Worm (Caenorhabditis elegans): ENCODE data around the gene Y79H2A.12.

Gene Y79H2A.12

ce11 chrIII:12058429-12058828, 29.8 kb upstream of the Y79H2A.12 start, which contains the start of gene arx-3:
arx-3 (minus strand) TSS chrIII:12058458.
- TF ChIP-seq nhr-84 (tag; optimal IDR thresholded peaks at IDR 0.05), result no peak
- TF ChIP-seq ztf-11 (tag; optimal IDR thresholded peaks at IDR 0.05), result peak in 1 of 2 experiments; percentile 11
- no peak for TF ChIP-seq nhr-11 (tag; optimal IDR thresholded peaks at IDR 0.05)
- peak; percentile 36 for TF ChIP-seq mep-1 (tag; optimal IDR thresholded peaks at IDR 0.05)
- no peak for TF ChIP-seq ets-5 (GFP tag; IDR thresholded peaks at IDR 0.05)
- no peak for TF ChIP-seq ceh-88 (GFP tag; IDR thresholded peaks at IDR 0.05)
- peak; percentile 55 for TF ChIP-seq nhr-47 (tag; optimal IDR thresholded peaks at IDR 0.05)
- peak; percentile 73 for TF ChIP-seq vab-15 (tag; optimal IDR thresholded peaks at IDR 0.05)
- peak; percentile 21 for TF ChIP-seq irx-1 (tag; optimal IDR thresholded peaks at IDR 0.05)
- TF ChIP-seq lin-39 (tag; optimal IDR thresholded peaks at IDR 0.05), result no peak
- no peak for TF ChIP-seq efl-3 (GFP tag; optimal IDR thresholded peaks at IDR 0.05)
- no peak for TF ChIP-seq alr-1 (tag; optimal IDR thresholded peaks at IDR 0.05; ENCODE audit: borderline replicate concordance)
- no peak for TF ChIP-seq ama-1 (optimal IDR thresholded peaks at IDR 0.05)
- no peak for TF ChIP-seq ces-1 (GFP tag; optimal IDR thresholded peaks at IDR 0.05)
- TF ChIP-seq lin-15B (tag; optimal IDR thresholded peaks at IDR 0.05), result no peak
- no peak for TF ChIP-seq jun-1 (tag; optimal IDR thresholded peaks at IDR 0.05)
- no peak for TF ChIP-seq nhr-28 (tag; optimal IDR thresholded peaks at IDR 0.05)
- no peak for TF ChIP-seq mab-9 (GFP tag; IDR thresholded peaks at IDR 0.05)
- TF ChIP-seq ceh-90 (tag; optimal IDR thresholded peaks at IDR 0.05), result no peak
- TF ChIP-seq lsy-2 (tag; optimal IDR thresholded peaks at IDR 0.05), result peak; percentile 57 to 62
- no peak for TF ChIP-seq mef-2 (tag; optimal IDR thresholded peaks at IDR 0.05)
- TF ChIP-seq fkh-8 (tag; optimal IDR thresholded peaks at IDR 0.05), result peak; percentile 43
- no peak for TF ChIP-seq elt-3 (tag; optimal IDR thresholded peaks at IDR 0.05)
- TF ChIP-seq fos-1 (tag; optimal IDR thresholded peaks at IDR 0.05), result no peak
- TF ChIP-seq tbx-2 (tag; optimal IDR thresholded peaks at IDR 0.05), result peak; percentile 35
- no peak for TF ChIP-seq C04F5.9 (tag; optimal IDR thresholded peaks at IDR 0.05)
- TF ChIP-seq F16B12.6 (tag; optimal IDR thresholded peaks at IDR 0.05), result peak; percentile 95
- peak; percentile 16; the same call in 1 of the 2 replicates for TF ChIP-seq isw-1 (GFP tag; IDR thresholded peaks at IDR 0.05)
- no peak for TF ChIP-seq unc-30 (tag; optimal IDR thresholded peaks at IDR 0.05)
- no peak for TF ChIP-seq pag-3 (tag; optimal IDR thresholded peaks at IDR 0.05; ENCODE audit: borderline replicate concordance, insufficient read depth)
- TF ChIP-seq sptf-1 (tag; optimal IDR thresholded peaks at IDR 0.05), result no peak
- peak; percentile 87 for TF ChIP-seq dsc-1 (tag; optimal IDR thresholded peaks at IDR 0.05)
- no peak for TF ChIP-seq nhr-237 (tag; optimal IDR thresholded peaks at IDR 0.05)
- TF ChIP-seq egl-13 (tag; optimal IDR thresholded peaks at IDR 0.05), result no peak
- no peak for TF ChIP-seq nhr-76 (tag; optimal IDR thresholded peaks at IDR 0.05)
- no peak for TF ChIP-seq C34B4.2 (tag; optimal IDR thresholded peaks at IDR 0.05)
- peak; percentile 54 to 64 for TF ChIP-seq lin-35 (GFP tag; optimal IDR thresholded peaks at IDR 0.05)
- no peak for TF ChIP-seq Y116A8C.19 (tag; optimal IDR thresholded peaks at IDR 0.05; ENCODE audit: borderline replicate concordance)
- TF ChIP-seq dpl-1 (GFP tag; optimal IDR thresholded peaks at IDR 0.05), result peak; percentile 42 to 65 (median 50)
- peak; percentile 7 for TF ChIP-seq nhr-90 (tag; optimal IDR thresholded peaks at IDR 0.05; ENCODE audit: poor library complexity)
- no peak for TF ChIP-seq pax-3 (tag; optimal IDR thresholded peaks at IDR 0.05)
- TF ChIP-seq nhr-12 (tag; optimal IDR thresholded peaks at IDR 0.05), result no peak
- no peak for TF ChIP-seq blmp-1 (tag; optimal IDR thresholded peaks at IDR 0.05)
- no peak for TF ChIP-seq aly-2 (tag; optimal IDR thresholded peaks at IDR 0.05)
- peak; percentile 69 for TF ChIP-seq unc-130 (tag; optimal IDR thresholded peaks at IDR 0.05)
- no peak for TF ChIP-seq nhr-77 (tag; optimal IDR thresholded peaks at IDR 0.05)
- TF ChIP-seq sox-4 (tag; optimal IDR thresholded peaks at IDR 0.05), result no peak
- TF ChIP-seq xbp-1 (tag; optimal IDR thresholded peaks at IDR 0.05), result peak; percentile 31
- TF ChIP-seq fkh-4 (tag; optimal IDR thresholded peaks at IDR 0.05; ENCODE audit: borderline replicate concordance), result peak; percentile 79
- peak; percentile 60 to 70 for TF ChIP-seq efl-1 (optimal IDR thresholded peaks at IDR 0.05)
- peak; percentile 63 to 96 for TF ChIP-seq efl-1 (GFP tag; optimal IDR thresholded peaks at IDR 0.05 in 1 of 2)
- TF ChIP-seq lin-13 (GFP tag; optimal IDR thresholded peaks at IDR 0.05), result peak; percentile 23
- no peak for TF ChIP-seq hlh-4 (tag; optimal IDR thresholded peaks at IDR 0.05)
- TF ChIP-seq ceh-82 (tag; optimal IDR thresholded peaks at IDR 0.05), result peak; percentile 23 to 25 (median 25)
